Fruit fly (Drosophila melanogaster) whole organism, adult: Measurements from ENCODE around the gene TwdlY.

Experiments
- CG1620 ChIP-seq: fragments of 200-800 bp; sonication (Bioruptor generic); optimal IDR thresholded peaks from 2 replicates; lab custom pipeline; 2016; ENCODE audit warnings: missing biosample characterization, missing genetic modification characterization
- CG33017 ChIP-seq: fragments of 200-800 bp; sonication (Bioruptor generic); optimal IDR thresholded peaks from 2 replicates; lab custom pipeline; 2018; ENCODE audit warnings: missing biosample characterization, mild to moderate bottlenecking, missing genetic modification characterization, moderate library complexity
- CG5204 ChIP-seq: fragments of 200-800 bp; sonication (Bioruptor generic); optimal IDR thresholded peaks from 2 replicates; lab custom pipeline; 2016; ENCODE audit warnings: missing biosample characterization, missing genetic modification characterization
- CG7101 ChIP-seq: fragments of 200-800 bp; sonication (Bioruptor generic); optimal IDR thresholded peaks from 2 replicates; lab custom pipeline; 2018; ENCODE audit warnings: missing biosample characterization, mild to moderate bottlenecking, missing genetic modification characterization, moderate library complexity
- Clk ChIP-seq: fragments of 200-800 bp; sonication (Bioruptor generic); optimal IDR thresholded peaks from 2 replicates; lab custom pipeline; 2017; ENCODE audit warnings: missing biosample characterization, missing genetic modification characterization
- Crg-1 ChIP-seq: fragments of 200-800 bp; sonication (Bioruptor generic); optimal IDR thresholded peaks from 2 replicates; lab custom pipeline; 2016; ENCODE audit warnings: missing biosample characterization, missing genetic modification characterization
- bab1 ChIP-seq: fragments of 200-800 bp; sonication (Bioruptor generic); optimal IDR thresholded peaks from 3 replicates; lab custom pipeline; 2019; ENCODE audit warnings: missing biosample characterization, mild to moderate bottlenecking, missing genetic modification characterization, moderate library complexity
- cic ChIP-seq: fragments of 200-800 bp; sonication (Bioruptor generic); optimal IDR thresholded peaks from 2 replicates; lab custom pipeline; 2017; ENCODE audit warnings: missing biosample characterization, mild to moderate bottlenecking, missing genetic modification characterization, moderate library complexity
- cnc ChIP-seq, 2 experiments: fragments of >200 bp; optimal IDR thresholded peaks; 2 replicates each; lab custom pipeline; 2017
- kay ChIP-seq: fragments of 200-800 bp; sonication (Bioruptor generic); peaks from one replicate; lab custom pipeline; 2016; ENCODE audit warnings: missing biosample characterization, missing genetic modification characterization, borderline replicate concordance
- toe ChIP-seq: fragments of 200-800 bp; sonication (Bioruptor generic); optimal IDR thresholded peaks from 2 replicates; lab custom pipeline; 2016; ENCODE audit warnings: missing biosample characterization, missing genetic modification characterization

- TF ChIP-seq kay (no peak), cnc (optimal IDR thresholded peaks at IDR 0.05; lab: Kevin White, UChicago) (no peak), Crg-1 (GFP tag; lab: Kevin White, UChicago) (no peak), toe (no peak), cic (GFP tag; lab: Kevin White, UChicago) (no peak), CG1620 (GFP tag; lab: Kevin White, UChicago) (no peak), bab1 (no peak), Clk (GFP tag; lab: Kevin White, UChicago) (no peak), CG33017 (no peak), CG5204 (GFP tag; lab: Kevin White, UChicago) (no peak), CG7101 (tag; lab: Kevin White, UChicago) (no peak)
Measured at dm6 chrX:16780244-16780643, 45.5 kb downstream of the TwdlY start.
